Worm (Caenorhabditis elegans): Measurements from ENCODE around the gene srx-64.

DNA sequence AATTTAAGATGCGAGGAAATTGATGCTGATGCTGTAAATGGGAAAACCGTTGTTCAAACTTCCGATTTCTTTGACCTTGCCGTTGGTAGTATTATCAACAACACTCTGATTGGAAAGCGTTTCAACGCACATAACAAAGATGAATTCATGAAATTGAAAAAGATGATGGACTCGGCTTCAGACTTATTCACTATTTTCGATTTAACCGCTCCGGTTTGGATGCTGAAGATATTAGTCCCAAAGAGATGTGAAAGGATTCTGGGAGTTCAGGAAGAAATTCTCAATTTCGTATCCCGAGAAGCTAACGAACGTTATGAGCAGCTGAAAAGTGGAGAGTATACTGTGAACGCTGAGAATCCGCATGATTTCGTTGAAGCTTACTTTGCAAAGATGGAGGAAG lies 14.2 kb downstream of the srx-64 start:
- TF ChIP-seq ztf-29 (GFP tag; IDR thresholded peaks at IDR 0.05) (no peak), med-1 (GFP tag; optimal IDR thresholded peaks at IDR 0.05; ENCODE audit: insufficient read depth) (no peak), flt-1 (GFP tag; IDR thresholded peaks at IDR 0.05) (no peak), tab-1 (GFP tag; IDR thresholded peaks at IDR 0.05) (no peak), klf-2 (GFP tag; conservative IDR thresholded peaks at IDR 0.05) (no peak), T22C8.4 (GFP tag; IDR thresholded peaks at IDR 0.05) (no peak), ztf-23 (GFP tag; IDR thresholded peaks at IDR 0.05) (no peak)
